Worm (Caenorhabditis elegans): ENCODE results near the gene F19C6.3.

Gene F19C6.3

DNA sequence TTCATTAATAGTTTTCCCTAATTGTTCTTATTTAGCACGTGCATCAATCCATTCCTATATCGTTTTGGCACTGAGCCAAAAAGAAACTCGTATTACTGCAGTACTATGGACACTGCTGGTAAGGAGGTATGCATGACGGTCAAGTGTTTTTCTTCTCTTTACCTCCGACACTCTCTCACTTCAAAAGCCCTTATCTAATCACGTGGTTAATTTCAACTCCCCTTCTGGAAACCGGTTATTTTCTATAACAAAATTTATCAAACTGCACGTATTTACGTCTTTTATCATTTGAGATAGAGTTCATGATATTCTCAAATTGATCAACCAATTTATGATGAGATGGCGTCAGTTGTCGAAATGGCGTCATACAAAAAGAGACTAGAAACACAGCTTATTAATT lies 43.1 kb upstream of the F19C6.3 start (continued):
- TF ChIP-seq T20F7.1 (GFP tag; optimal IDR thresholded peaks at IDR 0.05) = peak; percentile 50

- TF ChIP-seq nhr-76 (tag; optimal IDR thresholded peaks at IDR 0.05) = no peak
- TF ChIP-seq saeg-2 (GFP tag; IDR thresholded peaks at IDR 0.05) = no peak
- TF ChIP-seq pqm-1 (tag; optimal IDR thresholded peaks at IDR 0.05) = no peak
These were observed 40.6 kb upstream of the F19C6.3 start, which contains the start of gene gnrr-3 for ce11 chrX:10049160-10049559. Gene gnrr-3, plus strand, starts transcription at chrX:10049460.

DNA sequence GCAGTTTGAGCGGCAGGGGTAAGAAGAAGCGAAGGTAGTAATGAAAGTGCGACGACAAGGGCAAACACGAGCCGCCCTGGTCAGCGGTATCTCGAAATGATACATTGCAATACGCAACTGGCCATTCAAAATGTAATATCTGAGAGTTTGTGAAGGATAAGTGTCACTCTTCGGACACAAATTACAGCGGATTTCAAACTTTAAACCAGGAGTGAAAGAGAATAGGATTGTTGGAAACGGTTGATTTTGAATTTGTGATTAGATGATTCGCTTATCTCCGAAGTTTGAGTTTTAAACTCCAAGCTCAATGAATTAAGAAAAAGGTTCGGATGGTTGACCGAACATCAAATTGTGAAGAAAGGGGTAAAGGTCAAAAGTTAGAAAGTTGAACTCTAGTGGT lies 38.8 kb upstream of the F19C6.3 start, which contains the start of gene ZC374.2:
TSS of gene ZC374.2 (minus strand) at position 101 of the 400 bp plus-strand sequence.
- TF ChIP-seq vab-7 (GFP tag; IDR thresholded peaks at IDR 0.05) = no peak
- no peak for TF ChIP-seq dmd-6 (GFP tag; IDR thresholded peaks at IDR 0.05)
- no peak for TF ChIP-seq pha-4 (GFP tag; IDR thresholded peaks at IDR 0.05)
- no peak for TF ChIP-seq pha-4 (tag; optimal IDR thresholded peaks at IDR 0.05)
- TF ChIP-seq spr-3 (GFP tag; optimal IDR thresholded peaks at IDR 0.05) = no peak
- TF ChIP-seq Y48G9A.11 (GFP tag; IDR thresholded peaks at IDR 0.05) = no peak
- no peak for TF ChIP-seq Y105C5A.15 (GFP tag; IDR thresholded peaks at IDR 0.05)
- TF ChIP-seq ctbp-1 (GFP tag; IDR thresholded peaks at IDR 0.05) = no peak
- no peak for TF ChIP-seq madf-9 (GFP tag; conservative IDR thresholded peaks at IDR 0.05)
- no peak for TF ChIP-seq Y5F2A.4 (GFP tag; optimal IDR thresholded peaks at IDR 0.05)
- no peak for TF ChIP-seq ZK337.2 (GFP tag; IDR thresholded peaks at IDR 0.05)
- TF ChIP-seq aha-1 (tag) = no peak
- no peak for TF ChIP-seq dmd-8 (GFP tag; IDR thresholded peaks at IDR 0.05)
- TF ChIP-seq D1046.2 (GFP tag; IDR thresholded peaks at IDR 0.05) = no peak
- TF ChIP-seq aly-2 (tag; optimal IDR thresholded peaks at IDR 0.05) = no peak
- TF ChIP-seq mes-2 (tag; optimal IDR thresholded peaks at IDR 0.05; ENCODE audit: poor library complexity, severe bottlenecking) = no peak
- TF ChIP-seq lim-7 (GFP tag; IDR thresholded peaks at IDR 0.05) = no peak

ce11 chrX:10044473-10044872 lies 35.9 kb upstream of the F19C6.3 start:
- no peak for TF ChIP-seq ceh-44 (GFP tag; IDR thresholded peaks at IDR 0.05)
- peak; percentile 94 for TF ChIP-seq aha-1 (tag)

ce11 chrX:10030836-10031235 lies 22.3 kb upstream of the F19C6.3 start, which contains the start of gene sek-6:
Gene sek-6, plus strand, starts transcription at chrX:10031150.
- TF ChIP-seq dmd-8 (GFP tag; IDR thresholded peaks at IDR 0.05) (no peak), unc-62 (GFP tag; optimal IDR thresholded peaks at IDR 0.05 in 1 of 2) (peak in 1 of 2 experiments; percentile 29), unc-62 (tag; optimal IDR thresholded peaks at IDR 0.05) (no peak), ces-1 (GFP tag; optimal IDR thresholded peaks at IDR 0.05) (no peak), hmg-1.1 (GFP tag; IDR thresholded peaks at IDR 0.05) (no peak), daf-16 (GFP tag; optimal IDR thresholded peaks at IDR 0.05) (no peak), daf-16 (tag; optimal IDR thresholded peaks at IDR 0.05) (peak; percentile 88)

- TF ChIP-seq dve-1 (tag; optimal IDR thresholded peaks at IDR 0.05; ENCODE audit: insufficient read depth) = no peak
- TF ChIP-seq hlh-11 (tag; optimal IDR thresholded peaks at IDR 0.05) = no peak
- no peak for TF ChIP-seq egl-27 (tag; optimal IDR thresholded peaks at IDR 0.05)
- TF ChIP-seq tra-1 (GFP tag; IDR thresholded peaks at IDR 0.05) = no peak
- TF ChIP-seq madf-9 (GFP tag; conservative IDR thresholded peaks at IDR 0.05) = no peak
- no peak for TF ChIP-seq ztf-7 (tag; optimal IDR thresholded peaks at IDR 0.05)
- TF ChIP-seq madf-5 (GFP tag; IDR thresholded peaks at IDR 0.05) = no peak
- TF ChIP-seq jun-1 (tag; optimal IDR thresholded peaks at IDR 0.05) = no peak
- TF ChIP-seq ZK546.5 (tag; optimal IDR thresholded peaks at IDR 0.05) = no peak
- no peak for TF ChIP-seq R02D3.7 (tag; optimal IDR thresholded peaks at IDR 0.05)
- TF ChIP-seq daf-12 (tag; optimal IDR thresholded peaks at IDR 0.05) = no peak
- no peak for TF ChIP-seq ctbp-1 (GFP tag; IDR thresholded peaks at IDR 0.05)
- TF ChIP-seq nhr-111 (GFP tag; optimal IDR thresholded peaks at IDR 0.05) = no peak
- TF ChIP-seq ces-1 (GFP tag; optimal IDR thresholded peaks at IDR 0.05) = no peak
- TF ChIP-seq daf-16 (GFP tag; optimal IDR thresholded peaks at IDR 0.05) = no peak
- TF ChIP-seq daf-16 (tag; optimal IDR thresholded peaks at IDR 0.05) = no peak
- no peak for TF ChIP-seq Y105C5A.15 (GFP tag; IDR thresholded peaks at IDR 0.05)
These were observed 19.0 kb upstream of the F19C6.3 start, which contains the start of gene mkk-4 for ce11 chrX:10027556-10027955. Gene mkk-4, plus strand, starts transcription at chrX:10027856.
